Worm (Caenorhabditis elegans) whole organism, mixed stage, embryonic: ENCODE data around the gene ZK1240.11.

ENCODE experiments used
- M03D4.4 ChIP-seq: sonication (generic microtip); optimal IDR thresholded peaks from 2 replicates; lab custom pipeline; 2017; ENCODE audit warnings: mild to moderate bottlenecking, missing genetic modification characterization, missing compliant biosample characterization
- blmp-1 ChIP-seq: fragments of 150-350 bp; optimal IDR thresholded peaks from 2 replicates; lab custom pipeline; 2014; ENCODE audit warnings: missing biosample characterization, missing genetic modification characterization
- ceh-39 ChIP-seq: fragments of 150-350 bp; optimal IDR thresholded peaks from 2 replicates; lab custom pipeline; 2014; ENCODE audit warnings: missing biosample characterization, missing genetic modification characterization
- ceh-43 ChIP-seq: fragments of 200-800 bp; sonication (Bioruptor generic); optimal IDR thresholded peaks from 2 replicates; lab custom pipeline; 2018; ENCODE audit warnings: mild to moderate bottlenecking, missing genetic modification characterization, moderate library complexity, missing compliant biosample characterization
- ceh-83 ChIP-seq: fragments of 200-800 bp; sonication (Bioruptor generic); optimal IDR thresholded peaks from 2 replicates; lab custom pipeline; 2018; ENCODE audit warnings: mild to moderate bottlenecking, missing genetic modification characterization, missing compliant biosample characterization
- ces-1 ChIP-seq: fragments of 150-350 bp; optimal IDR thresholded peaks from 2 replicates; lab custom pipeline; 2014; ENCODE audit warnings: missing biosample characterization, missing genetic modification reagents, missing genetic modification characterization
- cnd-1 ChIP-seq: fragments of 200-800 bp; sonication (Bioruptor generic); optimal IDR thresholded peaks from 2 replicates; lab custom pipeline; 2018; ENCODE audit warnings: mild to moderate bottlenecking, missing genetic modification characterization, missing compliant biosample characterization
- drap-1 ChIP-seq: fragments of 200-800 bp; sonication (Bioruptor generic); optimal IDR thresholded peaks from 3 replicates; lab custom pipeline; 2018; ENCODE audit warnings: mild to moderate bottlenecking, missing genetic modification characterization, missing compliant biosample characterization
- elt-1 ChIP-seq: sonication (generic microtip); optimal IDR thresholded peaks from 2 replicates; lab custom pipeline; 2017; ENCODE audit warnings: missing genetic modification characterization, mild to moderate bottlenecking, missing compliant biosample characterization, antibody characterized with exemption, moderate library complexity, borderline replicate concordance; ENCODE audit not compliant: insufficient read depth
- flh-1 ChIP-seq: fragments of 200-800 bp; sonication (Bioruptor generic); optimal IDR thresholded peaks from 2 replicates; lab custom pipeline; 2018; ENCODE audit warnings: mild to moderate bottlenecking, missing genetic modification characterization, moderate library complexity, missing compliant biosample characterization
- ham-2 ChIP-seq: fragments of 200-800 bp; sonication (Bioruptor generic); optimal IDR thresholded peaks from 2 replicates; lab custom pipeline; 2018; ENCODE audit warnings: mild to moderate bottlenecking, missing genetic modification characterization, missing compliant biosample characterization
- lin-13 ChIP-seq: fragments of 150-350 bp; optimal IDR thresholded peaks from 2 replicates; lab custom pipeline; 2014; ENCODE audit warnings: missing biosample characterization, missing genetic modification characterization
- lin-32 ChIP-seq: fragments of 200-800 bp; sonication (Bioruptor generic); optimal IDR thresholded peaks from 2 replicates; lab custom pipeline; 2018; ENCODE audit warnings: mild to moderate bottlenecking, missing genetic modification characterization, missing compliant biosample characterization
- mab-5 ChIP-seq: fragments of 150-350 bp; optimal IDR thresholded peaks from 2 replicates; lab custom pipeline; 2014; ENCODE audit warnings: missing biosample characterization, missing genetic modification characterization
- mep-1 ChIP-seq: fragments of 150-350 bp; optimal IDR thresholded peaks from 2 replicates; lab custom pipeline; 2017; ENCODE audit warnings: missing biosample characterization, missing genetic modification reagents, missing genetic modification characterization, inconsistent platforms
- mls-2 ChIP-seq: sonication (generic microtip); optimal IDR thresholded peaks from 2 replicates; lab custom pipeline; 2016; ENCODE audit warnings: mild to moderate bottlenecking, missing genetic modification characterization, moderate library complexity, missing compliant biosample characterization
- nhr-2 ChIP-seq: fragments of 150-350 bp; optimal IDR thresholded peaks from 2 replicates; lab custom pipeline; 2014; ENCODE audit warnings: missing biosample characterization, missing genetic modification characterization
- nhr-237 ChIP-seq: fragments of 150-350 bp; optimal IDR thresholded peaks from 2 replicates; lab custom pipeline; 2014; ENCODE audit warnings: missing biosample characterization, missing genetic modification characterization
- nhr-76 ChIP-seq: sonication (generic microtip); optimal IDR thresholded peaks from 2 replicates; lab custom pipeline; 2017; ENCODE audit warnings: missing biosample characterization, missing genetic modification characterization
- pha-4 ChIP-seq: fragments of 150-350 bp; optimal IDR thresholded peaks from 2 replicates; lab custom pipeline; 2018; ENCODE audit warnings: missing biosample characterization, missing genetic modification reagents, missing genetic modification characterization
- sem-2 ChIP-seq: fragments of 200-800 bp; sonication (Bioruptor generic); optimal IDR thresholded peaks from 2 replicates; lab custom pipeline; 2018; ENCODE audit warnings: mild to moderate bottlenecking, missing genetic modification characterization, missing compliant biosample characterization
- snpc-4 ChIP-seq: fragments of 150-350 bp; optimal IDR thresholded peaks from 2 replicates; lab custom pipeline; 2014; ENCODE audit warnings: missing biosample characterization, missing genetic modification characterization
- sptf-1 ChIP-seq: sonication (generic microtip); optimal IDR thresholded peaks from 2 replicates; lab custom pipeline; 2017; ENCODE audit warnings: mild to moderate bottlenecking, missing genetic modification characterization, moderate library complexity, missing compliant biosample characterization
- tbx-8 ChIP-seq: fragments of 200-800 bp; sonication (Bioruptor generic); optimal IDR thresholded peaks from 2 replicates; lab custom pipeline; 2018; ENCODE audit warnings: mild to moderate bottlenecking, missing genetic modification characterization, moderate library complexity, missing compliant biosample characterization
- unc-120 ChIP-seq: sonication (generic microtip); optimal IDR thresholded peaks from 2 replicates; lab custom pipeline; 2017; ENCODE audit warnings: missing genetic modification characterization, missing compliant biosample characterization; ENCODE audit not compliant: poor library complexity, severe bottlenecking
- unc-39 ChIP-seq: fragments of 150-350 bp; optimal IDR thresholded peaks from 2 replicates; lab custom pipeline; 2014; ENCODE audit warnings: missing biosample characterization, missing genetic modification characterization
- unc-62 ChIP-seq: fragments of 150-350 bp; optimal IDR thresholded peaks from 2 replicates; lab custom pipeline; 2014; ENCODE audit warnings: missing biosample characterization, missing genetic modification reagents, missing genetic modification characterization
- zip-8 ChIP-seq: fragments of 150-350 bp; optimal IDR thresholded peaks from 2 replicates; lab custom pipeline; 2014; ENCODE audit warnings: missing biosample characterization, missing genetic modification characterization

The ZK1240.11 gene

DNA sequence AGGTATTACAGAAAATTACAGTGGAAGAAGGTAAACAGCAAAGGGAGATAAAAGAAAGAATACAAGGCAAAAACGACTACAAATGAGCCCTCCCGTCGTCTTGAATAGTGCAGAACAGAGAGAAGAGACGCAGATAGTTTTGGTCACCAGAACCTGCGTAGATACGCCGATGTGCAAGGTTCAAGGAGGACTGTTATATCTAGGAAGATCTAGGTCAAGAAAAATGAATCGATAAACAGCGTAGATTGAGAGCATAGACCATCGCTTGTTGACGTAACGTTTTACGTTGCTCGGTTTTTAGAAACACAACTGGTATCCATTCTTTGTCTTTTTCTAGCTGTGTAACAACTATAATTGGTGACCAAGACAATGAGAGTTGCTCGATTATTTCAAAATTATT, 24.2 kb upstream of the ZK1240.11 start, which contains the start of gene B0281.5:
TSS of gene B0281.5 (minus strand) at position 101 of the 400 bp plus-strand sequence.
- TF ChIP-seq nhr-2 = peak; percentile 37
- peak; percentile 21 for TF ChIP-seq ceh-39
- no peak for TF ChIP-seq ceh-83 (GFP tag; lab: Kevin White, UChicago)
- TF ChIP-seq zip-8 = no peak
- TF ChIP-seq, all 35 proteins: peak for 2

- no peak for TF ChIP-seq nhr-76 (tag; lab: Kevin White, UChicago)
Measured at ce11 chrII:2302330-2302729, 22.7 kb upstream of the ZK1240.11 start, which contains the start of gene B0281.6. TSS of gene B0281.6 (minus strand) at chrII:2302430.

DNA sequence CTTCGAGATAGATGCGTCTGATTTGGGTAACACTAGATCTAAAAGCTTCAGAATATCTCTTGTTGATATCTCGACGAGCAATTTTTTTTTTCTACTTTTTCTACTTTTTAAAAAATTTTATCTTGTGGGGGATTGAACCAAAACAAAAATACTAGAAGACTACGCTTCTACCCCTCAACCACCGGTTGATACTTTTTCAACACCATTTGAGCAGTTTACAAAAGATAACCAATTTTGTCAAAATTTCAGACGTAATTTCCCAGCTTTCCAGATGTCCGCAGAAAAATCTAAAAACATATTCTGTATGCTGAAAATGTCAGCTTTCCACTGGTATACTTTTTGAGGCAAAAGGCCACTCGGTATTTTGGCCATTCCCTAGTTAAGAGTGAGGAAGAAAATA, 20.5 kb upstream of the ZK1240.11 start:
- TF ChIP-seq tbx-8 (no peak), sptf-1 (no peak), cnd-1 (no peak), lin-32 (no peak), snpc-4 (tag; lab: Kevin White, UChicago) (no peak), mls-2 (no peak), sem-2 (no peak), blmp-1 (tag; lab: Kevin White, UChicago) (no peak)
- TF ChIP-seq, all 35 proteins: peak for 0

- no peak for TF ChIP-seq tbx-8
- no peak for TF ChIP-seq zip-8
- no peak for TF ChIP-seq unc-120 (tag; lab: Kevin White, UChicago)
- no peak for TF ChIP-seq lin-32
- TF ChIP-seq unc-62 (GFP tag; lab: Kevin White, UChicago) = no peak
- TF ChIP-seq unc-39 (tag; lab: Kevin White, UChicago) = no peak
- TF ChIP-seq flh-1 (GFP tag; lab: Kevin White, UChicago) = no peak
- TF ChIP-seq mab-5 = no peak
- no peak for TF ChIP-seq ham-2 (GFP tag; lab: Kevin White, UChicago)
- no peak for TF ChIP-seq pha-4 (tag; lab: Kevin White, UChicago)
- TF ChIP-seq M03D4.4 (tag; lab: Kevin White, UChicago) = no peak
- no peak for TF ChIP-seq nhr-2
- TF ChIP-seq sem-2 = no peak
- TF ChIP-seq ces-1 (GFP tag; lab: Kevin White, UChicago) = no peak
- no peak for TF ChIP-seq snpc-4 (tag; lab: Kevin White, UChicago)
- no peak for TF ChIP-seq drap-1 (GFP tag; lab: Kevin White, UChicago)
- TF ChIP-seq cnd-1 = no peak
- TF ChIP-seq, all 35 proteins: peak for 0
Measured at ce11 chrII:2305507-2305906, 19.5 kb upstream of the ZK1240.11 start.

ce11 chrII:2306741-2307140, 18.3 kb upstream of the ZK1240.11 start, which contains the start of gene B0281.3:
TSS of gene B0281.3 (plus strand) at chrII:2307041.
- TF ChIP-seq unc-39 (tag; lab: Kevin White, UChicago) (no peak), lin-32 (no peak), ces-1 (GFP tag; lab: Kevin White, UChicago) (no peak), ceh-83 (GFP tag; lab: Kevin White, UChicago) (no peak), drap-1 (GFP tag; lab: Kevin White, UChicago) (no peak), nhr-2 (no peak)

ce11 chrII:2312747-2313146, 12.3 kb upstream of the ZK1240.11 start, which contains the start of the genes trim-21 and B0281.1:
TSS of gene trim-21 (minus strand) at chrII:2312847.
TSS of gene B0281.1 (plus strand) at chrII:2313067.
- TF ChIP-seq ceh-43 (GFP tag; lab: Kevin White, UChicago) = no peak

DNA sequence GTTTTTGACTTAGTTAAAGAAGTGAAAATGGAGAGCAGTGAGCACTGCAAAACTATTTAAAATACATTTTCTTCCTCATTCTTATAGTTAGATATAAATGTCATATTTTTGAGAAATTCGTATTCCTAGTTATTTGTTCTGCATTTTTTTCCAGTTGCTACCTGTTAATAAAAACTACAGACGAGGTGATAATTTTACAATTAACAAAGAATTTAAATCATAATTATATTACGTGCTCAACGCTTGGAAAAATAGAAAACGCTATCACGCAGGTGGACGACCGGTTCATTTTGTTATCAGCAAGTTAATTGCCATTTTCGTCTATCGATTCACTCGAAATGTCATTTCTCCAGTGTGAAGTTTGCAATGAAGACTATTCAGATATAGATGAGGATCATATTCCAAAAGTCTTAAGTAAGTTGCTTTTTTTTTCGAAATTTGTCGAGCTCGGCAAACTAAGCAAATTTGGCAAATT, 7.1 kb upstream of the ZK1240.11 start, which contains the start of the genes ZK1240.5 and ZK1240.9:
TSS of gene ZK1240.5 (minus strand) at position 51 of the 475 bp plus-strand sequence.
TSS of gene ZK1240.9 (plus strand) at position 307 of the 475 bp plus-strand sequence.
- TF ChIP-seq unc-39 (tag; lab: Kevin White, UChicago) = no peak
- TF ChIP-seq drap-1 (GFP tag; lab: Kevin White, UChicago) = no peak
- TF ChIP-seq mab-5 = no peak
- no peak for TF ChIP-seq mep-1 (tag; lab: Kevin White, UChicago)
- TF ChIP-seq ceh-39 = no peak
- no peak for TF ChIP-seq elt-1
- no peak for TF ChIP-seq ham-2 (GFP tag; lab: Kevin White, UChicago)
- no peak for TF ChIP-seq unc-62 (GFP tag; lab: Kevin White, UChicago)
- no peak for TF ChIP-seq lin-13 (tag; lab: Kevin White, UChicago)
- TF ChIP-seq nhr-76 (tag; lab: Kevin White, UChicago) = no peak
- TF ChIP-seq snpc-4 (tag; lab: Kevin White, UChicago) = no peak
- TF ChIP-seq nhr-237 = no peak
- no peak for TF ChIP-seq mls-2
